Fruit fly (Drosophila melanogaster) whole organism, embryonic: ENCODE measurements around the gene Paris.

ENCODE experiments used
- BEAF-32 ChIP-seq: fragments of 200-800 bp; sonication (Bioruptor generic); optimal IDR thresholded peaks from 3 replicates; lab custom pipeline; 2017; ENCODE audit warnings: missing biosample characterization, missing genetic modification characterization, mild to moderate bottlenecking, moderate library complexity, missing genetic modification reagents
- CG12236 ChIP-seq: fragments of 200-800 bp; sonication (Bioruptor generic); optimal IDR thresholded peaks from 2 replicates; lab custom pipeline; 2016; ENCODE audit warnings: missing biosample characterization, missing genetic modification characterization
- CG12391 ChIP-seq: fragments of 200-800 bp; sonication (Bioruptor generic); optimal IDR thresholded peaks from 3 replicates; lab custom pipeline; 2018; ENCODE audit warnings: missing biosample characterization, mild to moderate bottlenecking, missing genetic modification characterization, moderate library complexity
- CG12744 ChIP-seq: fragments of 200-800 bp; sonication (Bioruptor generic); optimal IDR thresholded peaks from 2 replicates; lab custom pipeline; 2016; ENCODE audit warnings: missing biosample characterization, missing genetic modification characterization
- CG13287 ChIP-seq: fragments of 200-800 bp; sonication (Bioruptor generic); IDR thresholded peaks from 2 replicates; pipeline ENCODE4 v1.3.6; 2022; ENCODE audit warnings: missing biosample characterization, missing genetic modification characterization; ENCODE audit not compliant: partially characterized antibody
- CG14710 ChIP-seq: fragments of 200-800 bp; sonication (Bioruptor generic); optimal IDR thresholded peaks from 3 replicates; lab custom pipeline; 2019; ENCODE audit warnings: missing biosample characterization, mild to moderate bottlenecking, missing genetic modification characterization, moderate library complexity
- CG14860 ChIP-seq: fragments of 200-800 bp; sonication (Bioruptor generic); IDR thresholded peaks from 3 replicates; pipeline ENCODE4 v1.3.6; 2022; ENCODE audit warnings: missing biosample characterization, missing genetic modification characterization; ENCODE audit not compliant: partially characterized antibody
- CG14965 ChIP-seq: fragments of 200-800 bp; sonication (Bioruptor generic); optimal IDR thresholded peaks from 2 replicates; lab custom pipeline; 2016; ENCODE audit warnings: missing biosample characterization, missing genetic modification characterization, borderline replicate concordance
- CG1647 ChIP-seq: fragments of 200-800 bp; sonication (Bioruptor generic); optimal IDR thresholded peaks from 3 replicates; lab custom pipeline; 2016; ENCODE audit warnings: missing biosample characterization, missing genetic modification characterization
- CG17829 ChIP-seq: fragments of 200-800 bp; optimal IDR thresholded peaks from 2 replicates; lab custom pipeline; 2019; ENCODE audit warnings: missing biosample characterization, mild to moderate bottlenecking, missing genetic modification characterization, moderate library complexity
- CG2116 ChIP-seq: fragments of 200-800 bp; sonication (Bioruptor generic); optimal IDR thresholded peaks from 3 replicates; lab custom pipeline; 2018; ENCODE audit warnings: missing biosample characterization, mild to moderate bottlenecking, missing genetic modification characterization
- CG30431 ChIP-seq: fragments of 200-800 bp; sonication (Bioruptor generic); optimal IDR thresholded peaks from 2 replicates; lab custom pipeline; 2017; ENCODE audit warnings: missing biosample characterization, missing genetic modification characterization
- CG6791 ChIP-seq: fragments of 200-800 bp; sonication (Bioruptor generic); IDR thresholded peaks from 3 replicates; pipeline ENCODE4 v1.3.6; 2022; ENCODE audit warnings: missing biosample characterization, missing genetic modification characterization; ENCODE audit not compliant: partially characterized antibody
- CG6854 ChIP-seq: fragments of 200-800 bp; sonication (Bioruptor generic); optimal IDR thresholded peaks from 3 replicates; lab custom pipeline; 2017; ENCODE audit warnings: missing biosample characterization, mild to moderate bottlenecking, missing genetic modification characterization
- CG7963 ChIP-seq: fragments of 200-800 bp; sonication (Bioruptor generic); IDR thresholded peaks from 3 replicates; pipeline ENCODE4 v1.3.6; 2022; ENCODE audit warnings: missing biosample characterization, missing genetic modification characterization; ENCODE audit not compliant: partially characterized antibody
- CG7987 ChIP-seq: fragments of 200-800 bp; sonication (Bioruptor generic); optimal IDR thresholded peaks from 2 replicates; lab custom pipeline; 2018; ENCODE audit warnings: missing biosample characterization, mild to moderate bottlenecking, missing genetic modification characterization, moderate library complexity
- CG8478 ChIP-seq: fragments of >200 bp; optimal IDR thresholded peaks from 2 replicates; lab custom pipeline; 2018
- D19B ChIP-seq: fragments of 200-800 bp; sonication (Bioruptor generic); optimal IDR thresholded peaks from 2 replicates; lab custom pipeline; 2017; ENCODE audit warnings: missing biosample characterization, mild to moderate bottlenecking, missing genetic modification characterization
- ERR ChIP-seq: fragments of 200-800 bp; sonication (Bioruptor generic); optimal IDR thresholded peaks from 2 replicates; lab custom pipeline; 2016; ENCODE audit warnings: missing biosample characterization, missing genetic modification characterization
- Fer3 ChIP-seq: fragments of 200-800 bp; sonication (Bioruptor generic); optimal IDR thresholded peaks from 2 replicates; lab custom pipeline; 2018; ENCODE audit warnings: missing biosample characterization, mild to moderate bottlenecking, missing genetic modification characterization, moderate library complexity
- Gug ChIP-seq: fragments of 200-800 bp; sonication (Bioruptor generic); IDR thresholded peaks from 4 replicates; pipeline ENCODE4 v1.3.6; 2022; ENCODE audit warnings: missing biosample characterization, missing genetic modification characterization
- HmgZ ChIP-seq: fragments of 200-800 bp; sonication (Bioruptor generic); optimal IDR thresholded peaks from 2 replicates; lab custom pipeline; 2018; ENCODE audit warnings: missing biosample characterization, mild to moderate bottlenecking, missing genetic modification characterization
- MBD-R2 ChIP-seq: fragments of 200-800 bp; sonication (Bioruptor generic); IDR thresholded peaks from 2 replicates; pipeline ENCODE4 v1.3.6; 2022; ENCODE audit warnings: missing biosample characterization, missing genetic modification characterization
- NfI ChIP-seq: fragments of 200-800 bp; sonication (Bioruptor generic); optimal IDR thresholded peaks from 3 replicates; lab custom pipeline; 2018; ENCODE audit warnings: missing biosample characterization, mild to moderate bottlenecking, missing genetic modification characterization, moderate library complexity
- Opbp ChIP-seq: fragments of 200-800 bp; sonication (Bioruptor generic); IDR thresholded peaks from 3 replicates; pipeline ENCODE4 v1.3.6; 2022; ENCODE audit warnings: missing biosample characterization, missing genetic modification characterization; ENCODE audit not compliant: partially characterized antibody
- Sry-δ ChIP-seq: fragments of 200-800 bp; sonication (Bioruptor generic); optimal IDR thresholded peaks from 2 replicates; lab custom pipeline; 2016; ENCODE audit warnings: missing biosample characterization, missing genetic modification characterization
- YL-1 ChIP-seq: fragments of 200-800 bp; sonication (Bioruptor generic); optimal IDR thresholded peaks from 3 replicates; lab custom pipeline; 2017; ENCODE audit warnings: missing biosample characterization, mild to moderate bottlenecking, missing genetic modification characterization
- amos ChIP-seq: fragments of 200-800 bp; sonication (Bioruptor generic); IDR thresholded peaks from 2 replicates; pipeline ENCODE4 v1.3.6; 2022; ENCODE audit warnings: missing biosample characterization, missing genetic modification characterization; ENCODE audit not compliant: partially characterized antibody
- ato ChIP-seq: fragments of 200-800 bp; sonication (Bioruptor generic); IDR thresholded peaks from 2 replicates; pipeline ENCODE4 v1.3.6; 2022; ENCODE audit warnings: missing biosample characterization, missing genetic modification characterization; ENCODE audit not compliant: partially characterized antibody
- bbx ChIP-seq: fragments of 200-800 bp; sonication (Bioruptor generic); IDR thresholded peaks from 2 replicates; pipeline ENCODE4 v1.3.6; 2022; ENCODE audit warnings: missing biosample characterization, missing genetic modification characterization; ENCODE audit not compliant: partially characterized antibody
- cad ChIP-seq: fragments of >200 bp; optimal IDR thresholded peaks from 2 replicates; lab custom pipeline; 2017; ENCODE audit warnings: missing biosample characterization, missing genetic modification characterization
- ci ChIP-seq: fragments of 200-800 bp; sonication (Bioruptor generic); IDR thresholded peaks from 3 replicates; pipeline ENCODE4 v1.3.6; 2022; ENCODE audit warnings: missing biosample characterization, missing genetic modification characterization
- crol ChIP-seq: fragments of 200-800 bp; sonication (Bioruptor generic); IDR thresholded peaks from 2 replicates; pipeline ENCODE4 v1.3.6; 2022; ENCODE audit warnings: missing biosample characterization, missing genetic modification characterization
- crp ChIP-seq, 2 experiments: fragments of 200-800 bp; sonication (Bioruptor generic); optimal IDR thresholded peaks; 2 replicates in 1 of 2; 3 replicates in 1 of 2; lab custom pipeline; 2017; ENCODE audit warnings: missing biosample characterization in 2 of 2, missing genetic modification characterization in 2 of 2, mild to moderate bottlenecking in 1 of 2, moderate library complexity in 1 of 2
- dpn ChIP-seq, 2 experiments: fragments of 200-800 bp; sonication (Bioruptor generic); optimal IDR thresholded peaks; 3 replicates each; lab custom pipeline; 2016; ENCODE audit warnings: missing biosample characterization in 2 of 2, missing genetic modification characterization in 2 of 2
- fd64A ChIP-seq: fragments of 200-800 bp; sonication (Bioruptor generic); optimal IDR thresholded peaks from 3 replicates; lab custom pipeline; 2018; ENCODE audit warnings: missing biosample characterization, mild to moderate bottlenecking, missing genetic modification characterization
- inv ChIP-seq: fragments of 200-800 bp; sonication (Bioruptor generic); IDR thresholded peaks from 2 replicates; pipeline ENCODE4 v1.3.6; 2022; ENCODE audit warnings: missing biosample characterization, missing genetic modification characterization; ENCODE audit not compliant: partially characterized antibody
- jigr1 ChIP-seq: fragments of 200-800 bp; sonication (Bioruptor generic); IDR thresholded peaks from 3 replicates; pipeline ENCODE4 v1.3.6; 2022; ENCODE audit warnings: missing biosample characterization, missing genetic modification characterization
- mld ChIP-seq: fragments of 200-800 bp; sonication (Bioruptor generic); IDR thresholded peaks from 3 replicates; pipeline ENCODE4 v1.3.6; 2022; ENCODE audit warnings: missing biosample characterization, missing genetic modification characterization; ENCODE audit not compliant: partially characterized antibody
- phol ChIP-seq: fragments of 200-800 bp; sonication (Bioruptor generic); optimal IDR thresholded peaks from 3 replicates; lab custom pipeline; 2018; ENCODE audit warnings: missing biosample characterization, mild to moderate bottlenecking, missing genetic modification characterization, moderate library complexity
- pnt ChIP-seq: fragments of 200-800 bp; sonication (Bioruptor generic); optimal IDR thresholded peaks from 3 replicates; lab custom pipeline; 2016; ENCODE audit warnings: missing biosample characterization, missing genetic modification characterization
- sna ChIP-seq: fragments of 200-800 bp; sonication (Bioruptor generic); IDR thresholded peaks from 2 replicates; pipeline ENCODE4 v1.3.6; 2022; ENCODE audit warnings: missing biosample characterization, missing genetic modification characterization; ENCODE audit not compliant: partially characterized antibody
- stc ChIP-seq: fragments of 200-800 bp; sonication (Bioruptor generic); IDR thresholded peaks from 2 replicates; pipeline ENCODE4 v1.3.6; 2022; ENCODE audit warnings: missing biosample characterization, missing genetic modification characterization
- tna ChIP-seq: fragments of 200-800 bp; sonication (Bioruptor generic); IDR thresholded peaks from 2 replicates; pipeline ENCODE4 v1.3.6; 2022; ENCODE audit warnings: missing biosample characterization, missing genetic modification characterization; ENCODE audit not compliant: partially characterized antibody
- trh ChIP-seq: fragments of 200-800 bp; sonication (Bioruptor generic); optimal IDR thresholded peaks from 2 replicates; lab custom pipeline; 2016; ENCODE audit warnings: missing biosample characterization, missing genetic modification characterization
- wdn ChIP-seq: fragments of 200-800 bp; sonication (Bioruptor generic); IDR thresholded peaks from 2 replicates; pipeline ENCODE4 v1.3.6; 2022; ENCODE audit warnings: missing biosample characterization, missing genetic modification characterization
- wek ChIP-seq: fragments of 200-800 bp; sonication (Bioruptor generic); optimal IDR thresholded peaks from 3 replicates; lab custom pipeline; 2018; ENCODE audit warnings: missing biosample characterization, mild to moderate bottlenecking, missing genetic modification characterization, moderate library complexity
- zen2 ChIP-seq: fragments of 200-800 bp; sonication (Bioruptor generic); IDR thresholded peaks from 3 replicates; pipeline ENCODE4 v1.3.6; 2022; ENCODE audit warnings: missing biosample characterization, missing genetic modification characterization; ENCODE audit not compliant: partially characterized antibody

Paris gene

DNA sequence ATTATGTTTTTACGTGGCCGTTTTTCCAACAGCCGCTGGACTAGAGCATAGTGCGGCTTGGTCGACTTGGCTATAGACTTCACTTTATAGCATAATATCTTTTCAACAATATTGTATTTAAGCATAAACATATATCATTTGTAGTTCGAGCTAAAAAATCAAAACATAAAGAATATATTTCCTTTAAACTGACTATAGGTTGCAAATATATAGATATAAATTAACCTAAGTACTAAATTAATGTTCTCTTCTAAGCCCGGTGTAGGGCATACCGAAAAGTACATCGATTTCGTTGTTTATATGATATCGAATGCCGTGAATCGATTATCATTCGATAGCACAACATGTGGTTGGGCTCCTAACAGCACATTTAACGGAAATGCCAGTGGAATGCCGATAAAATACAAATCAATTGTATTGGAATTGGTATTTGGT lies 14.8 kb upstream of the Paris start, which contains the start of gene MFS18 (continued):
- TF ChIP-seq amos (GFP tag; lab: Robert Waterston, UW) (peak; percentile 77; the same call in 1 of the 2 replicates), Fer3 (peak; percentile 99), jigr1 (peak; percentile 98), ERR (GFP tag; lab: Kevin White, UChicago) (peak; percentile 57), stc (GFP tag; lab: Robert Waterston, UW) (peak; percentile 100), trh (peak; percentile 92), crol (peak; percentile 82), cad (GFP tag; lab: Kevin White, UChicago) (no peak), CG7987 (peak; percentile 96), wdn (GFP tag; lab: Robert Waterston, UW) (peak; percentile 98), CG12744 (GFP tag; lab: Kevin White, UChicago) (peak; percentile 68), CG6854 (GFP tag; lab: Kevin White, UChicago) (peak; percentile 97), dpn (GFP tag; optimal IDR thresholded peaks at IDR 0.05; lab: Kevin White, UChicago) (peak; percentile 97 to 98)

DNA sequence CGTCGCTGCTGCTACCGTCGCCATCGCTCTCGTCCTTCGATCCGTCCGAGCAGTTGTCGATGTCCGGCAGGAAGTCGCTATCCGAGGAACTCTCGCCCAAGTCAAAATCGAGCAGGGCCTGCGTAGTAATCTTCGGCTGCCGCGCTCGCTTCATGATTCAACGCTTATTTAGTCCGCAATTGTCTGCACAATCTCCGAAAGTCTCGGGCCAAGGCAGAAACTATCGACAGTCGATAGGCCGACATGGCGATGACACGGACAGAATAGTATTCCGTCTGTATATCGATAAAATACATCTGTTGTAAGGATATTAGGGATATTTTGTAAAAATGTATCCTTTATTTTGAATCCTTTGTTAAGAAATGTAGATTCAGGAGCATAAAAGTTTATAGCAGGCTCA lies 10.6 kb upstream of the Paris start, which contains the start of gene CG15439:
CG15439 (minus strand) TSS at position 241 of the 400 bp plus-strand sequence.
- no peak for TF ChIP-seq CG1647
- TF ChIP-seq Sry-δ (GFP tag; lab: Kevin White, UChicago), result peak; percentile 43
- TF ChIP-seq mld (GFP tag; lab: Robert Waterston, UW), result peak; percentile 73; the same call in 1 of the 3 replicates
- peak; percentile 52 for TF ChIP-seq inv
- TF ChIP-seq CG2116 (GFP tag; lab: Kevin White, UChicago), result peak; percentile 86
- TF ChIP-seq Gug, result no peak
- TF ChIP-seq CG14710 (tag; lab: Kevin White, UChicago), result peak; percentile 13
- peak; percentile 55; the same call in 2 of the 3 replicates for TF ChIP-seq CG7963 (GFP tag; lab: Robert Waterston, UW)
- TF ChIP-seq CG6791, result peak; percentile 82
- no peak for TF ChIP-seq pnt (GFP tag; lab: Kevin White, UChicago)
- peak; percentile 89 for TF ChIP-seq ato (GFP tag; lab: Robert Waterston, UW)
- no peak for TF ChIP-seq CG12236 (GFP tag; lab: Kevin White, UChicago)
- TF ChIP-seq D19B, result no peak
- TF ChIP-seq CG13287 (GFP tag; lab: Robert Waterston, UW), result peak; percentile 83
- TF ChIP-seq Opbp, result peak; percentile 76; the same call in 2 of the 3 replicates
- TF ChIP-seq fd64A (GFP tag; lab: Kevin White, UChicago), result no peak
- TF ChIP-seq HmgZ (tag; lab: Kevin White, UChicago), result no peak
- TF ChIP-seq wek, result peak; percentile 64
- peak; percentile 49 for TF ChIP-seq CG14860 (GFP tag; lab: Robert Waterston, UW)
- TF ChIP-seq phol (tag; lab: Kevin White, UChicago), result peak; percentile 17
- TF ChIP-seq NfI, result no peak
- TF ChIP-seq CG14965 (GFP tag; lab: Kevin White, UChicago), result no peak
- peak; percentile 70 for TF ChIP-seq sna
- peak; percentile 83 for TF ChIP-seq tna (GFP tag; lab: Robert Waterston, UW)
- TF ChIP-seq CG8478 (lab: Kevin White, UChicago), result no peak
- peak in 1 of 2 experiments; percentile 43 for TF ChIP-seq crp (GFP tag; optimal IDR thresholded peaks at IDR 0.05; lab: Kevin White, UChicago)
- TF ChIP-seq CG17829 (tag; lab: Kevin White, UChicago), result no peak
- peak; percentile 61 for TF ChIP-seq MBD-R2 (GFP tag; lab: Robert Waterston, UW)
- peak; percentile 72 for TF ChIP-seq amos (GFP tag; lab: Robert Waterston, UW)
- peak; percentile 54 for TF ChIP-seq BEAF-32 (GFP tag; lab: Kevin White, UChicago)
- no peak for TF ChIP-seq CG30431 (GFP tag; lab: Kevin White, UChicago)
- peak; percentile 84 for TF ChIP-seq bbx (GFP tag; lab: Robert Waterston, UW)
- TF ChIP-seq zen2 (GFP tag; lab: Robert Waterston, UW), result peak; percentile 75
- no peak for TF ChIP-seq CG12391
- TF ChIP-seq ci (GFP tag; lab: Robert Waterston, UW), result no peak
- peak; percentile 22 for TF ChIP-seq YL-1
